Worm (Caenorhabditis elegans) whole organism, L4 larva: ENCODE measurements around the gene C17G1.5.

Source experiments
- F10B5.3 ChIP-seq: sonication (generic microtip); optimal IDR thresholded peaks from 2 replicates; lab custom pipeline; 2016; ENCODE audit warnings: mild to moderate bottlenecking, missing genetic modification characterization, missing compliant biosample characterization
- F37D6.2 ChIP-seq: sonication (generic microtip); optimal IDR thresholded peaks from 2 replicates; lab custom pipeline; 2016; ENCODE audit warnings: mild to moderate bottlenecking, missing genetic modification characterization, missing compliant biosample characterization
- R02D3.7 ChIP-seq: fragments of 150-350 bp; sonication (generic microtip); optimal IDR thresholded peaks from 3 replicates; lab custom pipeline; 2014; ENCODE audit warnings: missing biosample characterization, missing genetic modification characterization
- aha-1 ChIP-seq: fragments of 150-350 bp; peaks from one replicate; lab custom pipeline; 2014; ENCODE audit warnings: missing biosample characterization, missing genetic modification characterization
- arid-1 ChIP-seq: fragments of 200-800 bp; sonication (Bioruptor generic); conservative IDR thresholded peaks from 2 replicates; pipeline ENCODE4 v1.3.6; 2022; ENCODE audit warnings: missing genetic modification reagents, missing genetic modification characterization, missing compliant biosample characterization
- ceh-28 ChIP-seq: fragments of 150-350 bp; optimal IDR thresholded peaks from 2 replicates; lab custom pipeline; 2014; ENCODE audit warnings: missing biosample characterization, missing genetic modification reagents, missing genetic modification characterization
- cey-2 ChIP-seq: sonication (generic microtip); optimal IDR thresholded peaks from 3 replicates; lab custom pipeline; 2017; ENCODE audit warnings: missing genetic modification characterization, mild to moderate bottlenecking, missing compliant biosample characterization, antibody characterized with exemption, borderline replicate concordance; ENCODE audit not compliant: insufficient read depth
- daf-16 ChIP-seq, 3 experiments: sonication (generic microtip); optimal IDR thresholded peaks; 2 replicates each; lab custom pipeline; 2016 to 2017; ENCODE audit warnings: missing genetic modification characterization in 3 of 3, missing genetic modification reagents in 3 of 3, mild to moderate bottlenecking in 2 of 3, missing compliant biosample characterization in 2 of 3, missing biosample characterization in 1 of 3, moderate library complexity in 1 of 3
- daf-8 ChIP-seq: fragments of 200-800 bp; sonication (Bioruptor generic); IDR thresholded peaks from 2 replicates; pipeline ENCODE4 v1.3.6; 2022; ENCODE audit warnings: missing genetic modification characterization, missing compliant biosample characterization
- dmd-9 ChIP-seq: fragments of 200-800 bp; sonication (Bioruptor generic); IDR thresholded peaks from 2 replicates; pipeline ENCODE4 v1.3.6; 2022; ENCODE audit warnings: missing genetic modification reagents, missing genetic modification characterization, missing compliant biosample characterization
- dpl-1 ChIP-seq: fragments of 150-350 bp; optimal IDR thresholded peaks from 2 replicates; lab custom pipeline; 2014; ENCODE audit warnings: missing biosample characterization, missing genetic modification reagents, missing genetic modification characterization
- duxl-1 ChIP-seq: sonication (generic microtip); optimal IDR thresholded peaks from 2 replicates; lab custom pipeline; 2016; ENCODE audit warnings: mild to moderate bottlenecking, missing genetic modification characterization, moderate library complexity, missing compliant biosample characterization; ENCODE audit not compliant: poor library complexity
- dve-1 ChIP-seq: sonication (generic microtip); optimal IDR thresholded peaks from 2 replicates; lab custom pipeline; 2017; ENCODE audit warnings: antibody characterized with exemption, mild to moderate bottlenecking, missing genetic modification characterization, missing compliant biosample characterization; ENCODE audit not compliant: insufficient read depth
- fkh-10 ChIP-seq: fragments of 150-350 bp; optimal IDR thresholded peaks from 2 replicates; lab custom pipeline; 2014; ENCODE audit warnings: missing biosample characterization, missing genetic modification reagents, missing genetic modification characterization
- gei-8 ChIP-seq: fragments of 200-800 bp; sonication (Bioruptor generic); optimal IDR thresholded peaks from 2 replicates; lab custom pipeline; 2018; ENCODE audit warnings: mild to moderate bottlenecking, missing genetic modification characterization, missing compliant biosample characterization
- hlh-30 ChIP-seq: sonication (generic microtip); optimal IDR thresholded peaks from 2 replicates; lab custom pipeline; 2017; ENCODE audit warnings: antibody characterized with exemption, mild to moderate bottlenecking, missing genetic modification characterization, missing compliant biosample characterization; ENCODE audit not compliant: insufficient read depth
- hmg-1.1 ChIP-seq: fragments of 200-800 bp; sonication (Bioruptor generic); IDR thresholded peaks from 2 replicates; pipeline ENCODE4 v1.3.6; 2022; ENCODE audit warnings: missing genetic modification reagents, missing genetic modification characterization, missing compliant biosample characterization
- lin-38 ChIP-seq: fragments of 200-800 bp; sonication (Bioruptor generic); IDR thresholded peaks from 2 replicates; pipeline ENCODE4 v1.3.6; 2022; ENCODE audit warnings: missing genetic modification reagents, missing genetic modification characterization, missing compliant biosample characterization
- lsy-2 ChIP-seq, 2 experiments: fragments of 150-350 bp in 1 of 2; sonication (generic microtip) in 1 of 2; optimal IDR thresholded peaks; 2 replicates each; lab custom pipeline; 2014 to 2017; ENCODE audit warnings: missing biosample characterization in 2 of 2, missing genetic modification characterization in 2 of 2
- madf-9 ChIP-seq: fragments of 200-800 bp; sonication (Bioruptor generic); conservative IDR thresholded peaks from 2 replicates; pipeline ENCODE4 v1.3.6; 2022; ENCODE audit warnings: missing genetic modification reagents, missing genetic modification characterization, missing compliant biosample characterization
- mdl-1 ChIP-seq, 2 experiments: fragments of 150-350 bp in 1 of 2; sonication (generic microtip) in 1 of 2; optimal IDR thresholded peaks; 2 replicates each; lab custom pipeline; 2014 to 2017; ENCODE audit warnings: missing biosample characterization in 2 of 2, missing genetic modification characterization in 2 of 2
- mxl-3 ChIP-seq: fragments of 200-800 bp; sonication (Bioruptor generic); optimal IDR thresholded peaks from 2 replicates; lab custom pipeline; 2018; ENCODE audit warnings: mild to moderate bottlenecking, missing genetic modification characterization, missing compliant biosample characterization
- nhr-102 ChIP-seq: sonication (generic microtip); optimal IDR thresholded peaks from 2 replicates; lab custom pipeline; 2016; ENCODE audit warnings: mild to moderate bottlenecking, missing genetic modification characterization, moderate library complexity, missing compliant biosample characterization
- nhr-111 ChIP-seq: fragments of 200-800 bp; sonication (Bioruptor generic); optimal IDR thresholded peaks from 2 replicates; lab custom pipeline; 2018; ENCODE audit warnings: mild to moderate bottlenecking, missing genetic modification characterization, missing compliant biosample characterization
- nhr-237 ChIP-seq: sonication (generic microtip); optimal IDR thresholded peaks from 2 replicates; lab custom pipeline; 2017; ENCODE audit warnings: missing biosample characterization, missing genetic modification characterization
- nhr-25 ChIP-seq: sonication (generic microtip); optimal IDR thresholded peaks from 2 replicates; lab custom pipeline; 2017; ENCODE audit warnings: missing genetic modification characterization, mild to moderate bottlenecking, missing compliant biosample characterization, antibody characterized with exemption, moderate library complexity, borderline replicate concordance; ENCODE audit not compliant: insufficient read depth
- nhr-28 ChIP-seq: fragments of 150-350 bp; optimal IDR thresholded peaks from 2 replicates; lab custom pipeline; 2014; ENCODE audit warnings: missing biosample characterization, missing genetic modification characterization
- nhr-42 ChIP-seq: fragments of 200-800 bp; sonication (Bioruptor generic); IDR thresholded peaks from 2 replicates; pipeline ENCODE4 v1.3.6; 2022; ENCODE audit warnings: missing genetic modification characterization, missing compliant biosample characterization
- nhr-6 ChIP-seq: fragments of 150-350 bp; optimal IDR thresholded peaks from 2 replicates; lab custom pipeline; 2014; ENCODE audit warnings: missing biosample characterization, missing genetic modification characterization
- nhr-77 ChIP-seq: fragments of 150-350 bp; optimal IDR thresholded peaks from 2 replicates; lab custom pipeline; 2014; ENCODE audit warnings: missing biosample characterization, missing genetic modification characterization
- pha-4 ChIP-seq, 2 experiments: fragments of 150-350 bp in 1 of 2; fragments of 200-800 bp in 1 of 2; sonication (Bioruptor generic) in 1 of 2; IDR thresholded peaks in 1 of 2; optimal IDR thresholded peaks in 1 of 2; 2 replicates each; pipeline versions ENCODE4 v1.3.6 to Lab custom; 2014 to 2022; ENCODE audit warnings: missing genetic modification characterization in 2 of 2, missing genetic modification reagents in 2 of 2, missing biosample characterization in 1 of 2, missing compliant biosample characterization in 1 of 2
- php-3 ChIP-seq: fragments of 200-800 bp; sonication (Bioruptor generic); IDR thresholded peaks from 2 replicates; pipeline ENCODE4 v1.3.6; 2022; ENCODE audit warnings: missing genetic modification reagents, missing genetic modification characterization, missing compliant biosample characterization
- pqm-1 ChIP-seq: sonication (generic microtip); optimal IDR thresholded peaks from 2 replicates; lab custom pipeline; 2017; ENCODE audit warnings: missing biosample characterization, missing genetic modification characterization
- rbr-2 ChIP-seq: sonication (generic microtip); optimal IDR thresholded peaks from 2 replicates; lab custom pipeline; 2016; ENCODE audit warnings: missing genotype, missing genetic modification characterization, missing compliant biosample characterization
- set-16 ChIP-seq: fragments of 200-800 bp; sonication (Bioruptor generic); IDR thresholded peaks from 2 replicates; pipeline ENCODE4 v1.3.6; 2022; ENCODE audit warnings: missing genetic modification reagents, missing genetic modification characterization, missing compliant biosample characterization
- snpc-4 ChIP-seq: fragments of 150-350 bp; optimal IDR thresholded peaks from 2 replicates; lab custom pipeline; 2014; ENCODE audit warnings: missing biosample characterization, missing genetic modification characterization
- spr-3 ChIP-seq: fragments of 200-800 bp; sonication (Bioruptor generic); optimal IDR thresholded peaks from 2 replicates; lab custom pipeline; 2018; ENCODE audit warnings: mild to moderate bottlenecking, missing genetic modification characterization, missing compliant biosample characterization
- unc-39 ChIP-seq: sonication (generic microtip); optimal IDR thresholded peaks from 2 replicates; lab custom pipeline; 2017; ENCODE audit warnings: missing biosample characterization, missing genetic modification characterization
- unc-62 ChIP-seq, 3 experiments: fragments of 150-350 bp in 1 of 3; sonication (generic microtip); optimal IDR thresholded peaks in 2 of 3; peaks in 1 of 3; 1 replicate in 1 of 3; 2 replicates in 2 of 3; lab custom pipeline; 2014 to 2017; ENCODE audit warnings: missing biosample characterization in 3 of 3, missing genetic modification characterization in 3 of 3, missing genetic modification reagents in 3 of 3, missing genotype in 1 of 3
- vab-7 ChIP-seq: fragments of 200-800 bp; sonication (Bioruptor generic); IDR thresholded peaks from 2 replicates; pipeline ENCODE4 v1.3.6; 2022; ENCODE audit warnings: missing genetic modification reagents, missing genetic modification characterization, missing compliant biosample characterization
- zfp-3 ChIP-seq: fragments of 200-800 bp; sonication (Bioruptor generic); conservative IDR thresholded peaks from 2 replicates; pipeline ENCODE4 v1.3.6; 2022; ENCODE audit warnings: missing genetic modification reagents, missing genetic modification characterization, missing compliant biosample characterization
- ztf-7 ChIP-seq: fragments of 150-350 bp; optimal IDR thresholded peaks from 2 replicates; lab custom pipeline; 2014; ENCODE audit warnings: missing biosample characterization, missing genetic modification characterization

The C17G1.5 gene

DNA sequence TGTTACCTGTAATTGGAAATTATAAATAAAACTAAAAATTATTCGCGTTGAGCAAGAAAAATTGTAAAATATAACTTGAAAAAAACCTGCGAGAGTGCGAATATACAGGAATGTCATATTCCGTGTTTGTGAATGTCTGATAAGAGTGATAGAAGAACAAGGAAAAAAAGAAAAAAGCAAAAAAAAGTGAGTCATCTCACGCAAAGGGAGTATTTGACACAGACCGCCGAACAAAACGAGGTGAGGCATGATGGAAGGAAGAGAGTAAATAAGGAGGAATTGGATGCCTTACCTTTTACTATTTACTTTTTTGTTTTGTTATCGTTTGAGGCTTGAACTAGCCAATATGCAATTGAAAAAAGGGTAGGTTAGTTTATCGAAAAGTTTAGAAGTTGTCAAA is 46.3 kb upstream of the C17G1.5 start, which contains the start of gene F21G4.1 (continued):
- no peak for TF ChIP-seq ztf-7 (tag; lab: Kevin White, UChicago)
- TF ChIP-seq madf-9 (GFP tag; lab: Robert Waterston, UW) = no peak
- TF ChIP-seq, all 104 proteins: peak for 9

DNA sequence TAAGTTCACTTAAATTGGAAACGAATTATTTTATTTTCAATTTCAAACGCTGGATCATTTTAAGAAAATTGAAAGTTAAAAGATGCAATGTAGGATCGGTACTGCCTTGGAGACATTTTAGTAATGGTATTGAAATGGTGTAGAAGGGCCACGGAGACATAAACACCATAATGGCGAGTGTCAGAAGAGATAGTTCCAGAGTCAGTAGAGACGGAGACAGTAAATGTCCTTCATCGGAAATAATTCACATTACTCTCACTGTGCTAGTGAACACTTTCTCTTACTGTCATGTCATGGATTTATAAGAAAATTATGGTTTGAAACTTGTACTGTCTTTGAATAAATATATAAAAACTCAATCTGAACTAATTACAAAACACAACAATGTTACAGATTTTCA is 45.5 kb upstream of the C17G1.5 start:
- no peak for TF ChIP-seq cey-2
- no peak for TF ChIP-seq snpc-4 (tag; lab: Kevin White, UChicago)
- peak; percentile 7 for TF ChIP-seq nhr-25 (tag; lab: Kevin White, UChicago)
- no peak for TF ChIP-seq nhr-42 (GFP tag; lab: Robert Waterston, UW)
- no peak for TF ChIP-seq nhr-102 (tag; lab: Kevin White, UChicago)
- no peak for TF ChIP-seq arid-1 (GFP tag; lab: Robert Waterston, UW)
- no peak for TF ChIP-seq nhr-6
- TF ChIP-seq lin-38 (GFP tag; lab: Robert Waterston, UW) = no peak
- TF ChIP-seq aha-1 (tag; lab: Kevin White, UChicago) = peak; percentile 76
- TF ChIP-seq nhr-237 (tag; lab: Kevin White, UChicago) = no peak
- no peak for TF ChIP-seq F37D6.2
- TF ChIP-seq daf-8 (GFP tag; lab: Robert Waterston, UW) = no peak
- TF ChIP-seq dpl-1 = no peak

ce11 chrX:9894844-9895243 is 43.8 kb upstream of the C17G1.5 start, which contains the start of gene F21G4.3:
Gene F21G4.3, plus strand, starts transcription at chrX:9895144.
- no peak for TF ChIP-seq vab-7 (GFP tag; lab: Robert Waterston, UW)
- TF ChIP-seq spr-3 (GFP tag; lab: Kevin White, UChicago) = no peak
- no peak for TF ChIP-seq zfp-3 (GFP tag; lab: Robert Waterston, UW)
- TF ChIP-seq duxl-1 = no peak
- no peak for TF ChIP-seq pqm-1

DNA sequence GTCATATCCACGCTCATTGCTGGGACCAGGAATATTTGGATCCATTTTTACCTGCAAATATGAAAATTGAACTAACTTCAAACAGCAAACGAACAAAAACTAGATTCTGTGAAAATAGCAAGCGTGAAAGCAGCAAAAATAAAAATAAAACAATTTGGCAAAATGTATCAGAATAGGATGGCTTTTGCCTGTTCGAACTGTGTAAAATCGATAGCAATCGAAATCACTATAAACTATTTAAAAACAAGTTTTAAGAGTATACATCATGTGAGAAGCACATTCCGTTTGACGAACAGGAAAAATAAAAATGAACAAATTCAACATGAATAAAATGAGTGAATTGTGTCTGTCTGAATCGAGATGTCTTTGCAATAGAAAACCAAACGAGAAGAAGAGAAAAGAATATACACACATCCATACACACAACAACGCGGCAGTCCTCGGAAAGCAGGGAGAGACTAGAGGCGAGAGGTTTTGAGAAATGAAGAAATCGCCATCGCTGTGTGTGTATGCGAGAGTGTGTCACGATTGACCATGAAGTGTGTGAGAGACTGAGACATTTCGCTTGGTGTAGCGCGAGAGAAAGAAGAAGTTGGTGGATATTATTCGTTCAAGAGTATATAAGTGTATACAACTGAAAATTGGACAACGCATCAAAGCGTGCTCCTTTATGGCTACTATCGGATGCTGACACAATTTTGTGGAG is 39.0 kb upstream of the C17G1.5 start, which contains the start of gene phf-34:
Gene phf-34, minus strand, starts transcription at position 51 of the 706 bp plus-strand sequence.
- TF ChIP-seq mdl-1 (tag; optimal IDR thresholded peaks at IDR 0.05; lab: Kevin White, UChicago) (peak in 1 of 2 experiments; percentile 60), hmg-1.1 (peak; percentile 70), pha-4 (GFP tag; IDR thresholded peaks at IDR 0.05; lab: Robert Waterston, UW) (no peak), pha-4 (tag; optimal IDR thresholded peaks at IDR 0.05; lab: Kevin White, UChicago) (no peak), hlh-30 (tag; lab: Kevin White, UChicago) (peak; percentile 62), fkh-10 (GFP tag; lab: Kevin White, UChicago) (peak; percentile 56), dpl-1 (peak; percentile 14), lsy-2 (tag; optimal IDR thresholded peaks at IDR 0.05; lab: Kevin White, UChicago) (peak in 1 of 2 experiments; percentile 58), nhr-28 (tag; lab: Kevin White, UChicago) (peak; percentile 70), unc-62 (GFP tag; optimal IDR thresholded peaks at IDR 0.05 in 1 of 2; lab: Kevin White, UChicago) (peak in 1 of 2 experiments; percentile 61), unc-62 (tag; optimal IDR thresholded peaks at IDR 0.05; lab: Kevin White, UChicago) (no peak), php-3 (GFP tag; lab: Robert Waterston, UW) (no peak), ceh-28 (tag; lab: Kevin White, UChicago) (no peak), gei-8 (GFP tag; lab: Kevin White, UChicago) (no peak), unc-39 (tag; lab: Kevin White, UChicago) (no peak), R02D3.7 (tag; lab: Kevin White, UChicago) (no peak), daf-16 (GFP tag; optimal IDR thresholded peaks at IDR 0.05; lab: Kevin White, UChicago) (no peak), daf-16 (tag; optimal IDR thresholded peaks at IDR 0.05; lab: Kevin White, UChicago) (peak; percentile 41), rbr-2 (tag; lab: Kevin White, UChicago) (peak; percentile 58), F10B5.3 (tag; lab: Kevin White, UChicago) (no peak), snpc-4 (tag; lab: Kevin White, UChicago) (no peak), nhr-111 (GFP tag; lab: Kevin White, UChicago) (no peak), set-16 (no peak), arid-1 (GFP tag; lab: Robert Waterston, UW) (0 out of 2 replicates have a peak, but pooled peaks have one; percentile 24), dve-1 (tag; lab: Kevin White, UChicago) (peak; percentile 45), dmd-9 (GFP tag; lab: Robert Waterston, UW) (no peak), nhr-77 (peak; percentile 5), nhr-25 (tag; lab: Kevin White, UChicago) (no peak), mxl-3 (peak; percentile 58), nhr-6 (no peak), aha-1 (tag; lab: Kevin White, UChicago) (peak; percentile 72)
